Worm (Caenorhabditis elegans) whole organism, young adult: ENCODE data around the gene C44B11.4.

ENCODE experiments used
- D2030.7 ChIP-seq: fragments of 200-800 bp; sonication (Bioruptor generic); IDR thresholded peaks from 2 replicates; pipeline ENCODE4 v1.3.6; 2022; ENCODE audit warnings: missing genetic modification reagents, missing genetic modification characterization, missing compliant biosample characterization
- F33H1.4 ChIP-seq: fragments of 200-800 bp; sonication (Bioruptor generic); IDR thresholded peaks from 2 replicates; pipeline ENCODE4 v1.3.6; 2022; ENCODE audit warnings: missing genetic modification reagents, missing genetic modification characterization, missing compliant biosample characterization
- F57A8.1 ChIP-seq: fragments of 200-800 bp; sonication (Bioruptor generic); optimal IDR thresholded peaks from 2 replicates; lab custom pipeline; 2018; ENCODE audit warnings: mild to moderate bottlenecking, missing genetic modification characterization, moderate library complexity, missing compliant biosample characterization
- K12H6.12 ChIP-seq: fragments of 200-800 bp; sonication (Bioruptor generic); optimal IDR thresholded peaks from 2 replicates; lab custom pipeline; 2018; ENCODE audit warnings: mild to moderate bottlenecking, missing genetic modification characterization, missing compliant biosample characterization
- Y53F4B.3 ChIP-seq: fragments of 200-800 bp; sonication (Bioruptor generic); IDR thresholded peaks from 2 replicates; pipeline ENCODE4 v1.3.6; 2022; ENCODE audit warnings: missing genetic modification reagents, missing genetic modification characterization, missing compliant biosample characterization
- Y79H2A.3 ChIP-seq: fragments of 200-800 bp; sonication (Bioruptor generic); conservative IDR thresholded peaks from 2 replicates; pipeline ENCODE4 v1.3.6; 2022; ENCODE audit warnings: missing genetic modification reagents, missing genetic modification characterization, missing compliant biosample characterization
- ama-1 ChIP-seq, 3 experiments: fragments of 150-350 bp in 1 of 3; sonication (generic microtip) in 2 of 3; optimal IDR thresholded peaks; 2 replicates each; lab custom pipeline; 2014 to 2018; ENCODE audit warnings: missing biosample characterization in 2 of 3, missing genetic modification characterization in 2 of 3, missing genetic modification reagents in 2 of 3
- athp-1 ChIP-seq: sonication (generic microtip); optimal IDR thresholded peaks from 2 replicates; lab custom pipeline; 2017; ENCODE audit warnings: mild to moderate bottlenecking, missing genetic modification characterization, missing compliant biosample characterization
- attf-3 ChIP-seq: fragments of 200-800 bp; sonication (Bioruptor generic); conservative IDR thresholded peaks from 2 replicates; pipeline ENCODE4 v1.3.6; 2022; ENCODE audit warnings: missing genetic modification reagents, missing genetic modification characterization, missing compliant biosample characterization
- attf-5 ChIP-seq: fragments of 200-800 bp; sonication (Bioruptor generic); optimal IDR thresholded peaks from 2 replicates; lab custom pipeline; 2018; ENCODE audit warnings: mild to moderate bottlenecking, missing genetic modification characterization, missing compliant biosample characterization
- attf-6 ChIP-seq: fragments of 200-800 bp; sonication (Bioruptor generic); IDR thresholded peaks from 2 replicates; pipeline ENCODE4 v1.3.6; 2022; ENCODE audit warnings: missing genetic modification reagents, missing genetic modification characterization, missing compliant biosample characterization
- cebp-1 ChIP-seq, 2 experiments: fragments of 200-800 bp in 1 of 2; sonication (Bioruptor generic) in 1 of 2; sonication (generic microtip) in 1 of 2; IDR thresholded peaks in 1 of 2; optimal IDR thresholded peaks in 1 of 2; 2 replicates each; pipeline versions ENCODE4 v1.3.6 to Lab custom; 2017 to 2022; ENCODE audit warnings: missing compliant biosample characterization in 2 of 2, missing genetic modification characterization in 2 of 2, mild to moderate bottlenecking in 1 of 2, missing genetic modification reagents in 1 of 2, moderate library complexity in 1 of 2
- cebp-2 ChIP-seq: fragments of 200-800 bp; sonication (Bioruptor generic); IDR thresholded peaks from 2 replicates; pipeline ENCODE4 v1.3.6; 2022; ENCODE audit warnings: missing genetic modification characterization, missing compliant biosample characterization
- ceh-100 ChIP-seq: fragments of 200-800 bp; sonication (Bioruptor generic); IDR thresholded peaks from 2 replicates; pipeline ENCODE4 v1.3.6; 2022; ENCODE audit warnings: missing genetic modification reagents, missing genetic modification characterization, missing compliant biosample characterization
- ceh-91 ChIP-seq: fragments of 200-800 bp; sonication (Bioruptor generic); IDR thresholded peaks from 2 replicates; pipeline ENCODE4 v1.3.6; 2022; ENCODE audit warnings: missing genetic modification reagents, missing genetic modification characterization, missing compliant biosample characterization
- chd-7 ChIP-seq: sonication (generic microtip); optimal IDR thresholded peaks from 2 replicates; lab custom pipeline; 2016; ENCODE audit warnings: mild to moderate bottlenecking, missing genetic modification characterization, moderate library complexity, missing compliant biosample characterization
- die-1 ChIP-seq: sonication (generic microtip); optimal IDR thresholded peaks from 2 replicates; lab custom pipeline; 2016; ENCODE audit warnings: missing genotype, mild to moderate bottlenecking, missing genetic modification characterization, missing compliant biosample characterization
- dox-1 ChIP-seq: fragments of 200-800 bp; sonication (Bioruptor generic); IDR thresholded peaks from 2 replicates; pipeline ENCODE4 v1.3.6; 2022; ENCODE audit warnings: missing genetic modification reagents, missing genetic modification characterization, missing compliant biosample characterization
- dpl-1 ChIP-seq: fragments of 150-350 bp; optimal IDR thresholded peaks from 2 replicates; lab custom pipeline; 2014; ENCODE audit warnings: missing biosample characterization, missing genetic modification reagents, missing genetic modification characterization
- ekl-4 ChIP-seq: fragments of 200-800 bp; sonication (Bioruptor generic); IDR thresholded peaks from 2 replicates; pipeline ENCODE4 v1.3.6; 2022; ENCODE audit warnings: missing genetic modification reagents, missing genetic modification characterization, missing compliant biosample characterization
- hmg-1.2 ChIP-seq: fragments of 200-800 bp; sonication (Bioruptor generic); IDR thresholded peaks from 2 replicates; pipeline ENCODE4 v1.3.6; 2022; ENCODE audit warnings: missing genetic modification reagents, missing genetic modification characterization, missing compliant biosample characterization
- hsf-1 ChIP-seq: fragments of 200-800 bp; sonication (Bioruptor generic); IDR thresholded peaks from 2 replicates; pipeline ENCODE4 v1.3.6; 2022; ENCODE audit warnings: missing genetic modification reagents, missing genetic modification characterization, missing compliant biosample characterization
- let-607 ChIP-seq, 2 experiments: fragments of 200-800 bp in 1 of 2; sonication (Bioruptor generic) in 1 of 2; sonication (generic microtip) in 1 of 2; optimal IDR thresholded peaks; 2 replicates each; lab custom pipeline; 2016 to 2018; ENCODE audit warnings: mild to moderate bottlenecking in 2 of 2, missing compliant biosample characterization in 2 of 2, missing genetic modification characterization in 2 of 2, moderate library complexity in 2 of 2, missing genotype in 1 of 2
- lir-1 ChIP-seq: fragments of 200-800 bp; sonication (Bioruptor generic); conservative IDR thresholded peaks from 2 replicates; pipeline ENCODE4 v1.3.6; 2022; ENCODE audit warnings: missing genetic modification reagents, missing genetic modification characterization, missing compliant biosample characterization
- lsl-1 ChIP-seq: fragments of 200-800 bp; sonication (Bioruptor generic); optimal IDR thresholded peaks from 2 replicates; lab custom pipeline; 2018; ENCODE audit warnings: mild to moderate bottlenecking, missing genetic modification characterization, moderate library complexity, missing compliant biosample characterization
- lsy-27 ChIP-seq: sonication (generic microtip); optimal IDR thresholded peaks from 2 replicates; lab custom pipeline; 2017; ENCODE audit warnings: missing genetic modification characterization, mild to moderate bottlenecking, missing compliant biosample characterization, antibody characterized with exemption, missing genotype, borderline replicate concordance; ENCODE audit not compliant: insufficient read depth
- madf-6 ChIP-seq: fragments of 200-800 bp; sonication (Bioruptor generic); IDR thresholded peaks from 2 replicates; pipeline ENCODE4 v1.3.6; 2022; ENCODE audit warnings: missing genetic modification reagents, missing genetic modification characterization, missing compliant biosample characterization
- madf-8 ChIP-seq: fragments of 200-800 bp; sonication (Bioruptor generic); conservative IDR thresholded peaks from 2 replicates; pipeline ENCODE4 v1.3.6; 2022; ENCODE audit warnings: missing genetic modification reagents, missing genetic modification characterization, missing compliant biosample characterization
- nhr-27 ChIP-seq: fragments of 200-800 bp; sonication (Bioruptor generic); optimal IDR thresholded peaks from 2 replicates; lab custom pipeline; 2018; ENCODE audit warnings: mild to moderate bottlenecking, missing genetic modification characterization, moderate library complexity, missing compliant biosample characterization
- nhr-80 ChIP-seq: sonication (generic microtip); optimal IDR thresholded peaks from 2 replicates; lab custom pipeline; 2016; ENCODE audit warnings: missing genetic modification characterization, missing compliant biosample characterization
- rpc-1 ChIP-seq, 2 experiments: fragments of 150-350 bp in 1 of 2; sonication (generic microtip) in 1 of 2; optimal IDR thresholded peaks; 2 replicates each; lab custom pipeline; 2014 to 2018; ENCODE audit warnings: missing biosample characterization in 1 of 2, missing genetic modification characterization in 1 of 2, missing genetic modification reagents in 1 of 2, missing genotype in 1 of 2
- snpc-1.1 ChIP-seq: sonication (generic microtip); optimal IDR thresholded peaks from 2 replicates; lab custom pipeline; 2017; ENCODE audit warnings: missing genetic modification characterization, mild to moderate bottlenecking, missing compliant biosample characterization, antibody characterized with exemption, moderate library complexity, missing genotype, missing genetic modification reagents; ENCODE audit not compliant: insufficient read depth
- snpc-3.4 ChIP-seq: sonication (generic microtip); optimal IDR thresholded peaks from 2 replicates; lab custom pipeline; 2017; ENCODE audit warnings: missing genetic modification characterization, mild to moderate bottlenecking, missing compliant biosample characterization, antibody characterized with exemption, moderate library complexity, missing genotype, missing genetic modification reagents
- snpc-4 ChIP-seq, 5 experiments: fragments of 150-350 bp in 1 of 5; sonication (generic microtip) in 4 of 5; optimal IDR thresholded peaks; 2 replicates each; lab custom pipeline; 2014 to 2018; ENCODE audit warnings: missing genetic modification characterization in 5 of 5, missing biosample characterization in 3 of 5, antibody characterized with exemption in 2 of 5, mild to moderate bottlenecking in 2 of 5, missing compliant biosample characterization in 2 of 5, missing genotype in 2 of 5, moderate library complexity in 2 of 5, missing genetic modification reagents in 1 of 5
- sptf-2 ChIP-seq: fragments of 200-800 bp; sonication (Bioruptor generic); optimal IDR thresholded peaks from 2 replicates; lab custom pipeline; 2018; ENCODE audit warnings: mild to moderate bottlenecking, missing genetic modification characterization, missing compliant biosample characterization
- xnd-1 ChIP-seq: sonication (generic microtip); optimal IDR thresholded peaks from 2 replicates; lab custom pipeline; 2016; ENCODE audit warnings: missing genotype, missing genetic modification reagents, missing genetic modification characterization, missing compliant biosample characterization
- ztf-26 ChIP-seq: sonication (generic microtip); optimal IDR thresholded peaks from 2 replicates; lab custom pipeline; 2017; ENCODE audit warnings: missing genetic modification characterization, missing compliant biosample characterization
- ztf-3 ChIP-seq: fragments of 200-800 bp; sonication (Bioruptor generic); optimal IDR thresholded peaks from 2 replicates; lab custom pipeline; 2018; ENCODE audit warnings: mild to moderate bottlenecking, missing genetic modification characterization, missing compliant biosample characterization
- ztf-6 ChIP-seq: fragments of 200-800 bp; sonication (Bioruptor generic); IDR thresholded peaks from 2 replicates; pipeline ENCODE4 v1.3.6; 2022; ENCODE audit warnings: missing genetic modification reagents, missing genetic modification characterization, missing compliant biosample characterization

The C44B11.4 gene

ce11 chrIII:3129036-3129435 lies 14.5 kb downstream of the C44B11.4 start, which contains the start of gene Y53G8B.1 (continued):
- TF ChIP-seq athp-1 (tag; lab: Kevin White, UChicago) (no peak), die-1 (tag; lab: Kevin White, UChicago) (no peak), ceh-100 (GFP tag; lab: Robert Waterston, UW) (no peak)

DNA sequence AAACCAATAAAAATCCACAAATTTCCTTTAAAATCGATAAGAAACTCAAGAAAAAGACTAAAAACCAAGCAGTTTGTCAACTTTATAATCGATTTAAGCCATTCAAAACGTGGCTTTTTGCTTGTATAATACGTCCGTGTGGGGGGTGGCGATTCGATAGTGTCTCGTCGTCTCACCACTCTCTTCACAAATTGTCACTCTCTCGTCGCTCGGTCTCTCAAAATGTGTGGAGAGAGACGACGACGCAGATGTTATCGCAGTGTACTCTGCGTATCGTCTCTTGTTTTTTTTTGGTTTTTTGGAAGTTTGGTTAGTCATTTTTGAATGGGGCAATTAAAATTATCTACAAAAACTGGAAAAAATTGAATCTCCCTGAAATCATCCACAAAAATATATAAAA lies 15.9 kb downstream of the C44B11.4 start:
- peak; percentile 27 for TF ChIP-seq attf-5
- peak; percentile 64 for TF ChIP-seq nhr-80 (tag; lab: Kevin White, UChicago)
- TF ChIP-seq let-607 (tag; optimal IDR thresholded peaks at IDR 0.05; lab: Kevin White, UChicago), result no peak
- no peak for TF ChIP-seq cebp-1 (GFP tag; IDR thresholded peaks at IDR 0.05; lab: Robert Waterston, UW)
- peak; percentile 25 for TF ChIP-seq cebp-1 (tag; optimal IDR thresholded peaks at IDR 0.05; lab: Kevin White, UChicago)
- no peak for TF ChIP-seq ama-1 (optimal IDR thresholded peaks at IDR 0.05; lab: Kevin White, UChicago)
- TF ChIP-seq ama-1 (GFP tag; optimal IDR thresholded peaks at IDR 0.05; lab: Kevin White, UChicago), result no peak
- no peak for TF ChIP-seq ztf-3 (GFP tag; lab: Kevin White, UChicago)
- no peak for TF ChIP-seq attf-6
- TF ChIP-seq F33H1.4 (GFP tag; lab: Robert Waterston, UW), result no peak
- TF ChIP-seq Y53F4B.3 (GFP tag; lab: Robert Waterston, UW), result no peak
- peak; percentile 75; the same call in 1 of the 2 replicates for TF ChIP-seq hmg-1.2 (GFP tag; lab: Robert Waterston, UW)

DNA sequence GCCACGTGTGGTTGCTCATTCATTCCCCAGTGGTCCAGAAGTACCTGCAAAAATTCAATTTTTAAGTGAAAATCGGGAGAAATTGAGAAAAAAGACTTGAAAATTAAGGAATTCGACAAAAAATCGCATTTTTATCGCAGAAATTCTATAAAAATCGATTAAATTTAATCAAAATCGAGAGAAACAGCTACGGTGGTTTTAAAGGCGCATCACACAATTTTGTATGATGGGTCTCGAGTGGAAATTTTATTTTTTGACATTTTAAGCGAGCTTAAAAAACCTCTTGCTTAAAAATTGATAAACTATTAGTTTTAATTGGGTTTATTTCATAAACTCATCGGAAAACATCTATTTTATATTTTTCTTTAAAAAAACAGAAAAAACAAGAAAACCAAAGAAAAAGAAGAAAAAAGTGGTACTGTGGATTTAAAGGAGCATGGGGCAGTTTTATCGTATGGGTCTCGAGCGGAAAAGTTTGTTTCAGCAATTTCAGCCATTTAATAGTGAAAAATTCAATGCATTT lies 16.4 kb downstream of the C44B11.4 start, which contains the start of gene nipa-1:
TSS of gene nipa-1 (minus strand) at position 51 of the 523 bp plus-strand sequence.
- TF ChIP-seq ceh-91 (GFP tag; lab: Robert Waterston, UW), result peak; percentile 6; the same call in 1 of the 2 replicates
- TF ChIP-seq F33H1.4 (GFP tag; lab: Robert Waterston, UW), result peak; percentile 90
- peak; percentile 20 for TF ChIP-seq dpl-1 (GFP tag; lab: Kevin White, UChicago)
- TF ChIP-seq rpc-1 (optimal IDR thresholded peaks at IDR 0.05; lab: Kevin White, UChicago), result no peak
- TF ChIP-seq rpc-1 (tag; optimal IDR thresholded peaks at IDR 0.05; lab: Kevin White, UChicago), result no peak
- TF ChIP-seq madf-6 (GFP tag; lab: Robert Waterston, UW), result peak; percentile 92
- TF ChIP-seq F57A8.1 (GFP tag; lab: Kevin White, UChicago), result no peak
- TF ChIP-seq xnd-1 (tag; lab: Kevin White, UChicago), result peak; percentile 95
- no peak for TF ChIP-seq dox-1 (GFP tag; lab: Robert Waterston, UW)
- TF ChIP-seq D2030.7, result peak; percentile 45
- TF ChIP-seq madf-8, result peak; percentile 74
- TF ChIP-seq lsl-1 (GFP tag; lab: Kevin White, UChicago), result peak; percentile 96

ce11 chrIII:3124209-3124786 lies 19.3 kb downstream of the C44B11.4 start:
- TF ChIP-seq madf-6 (GFP tag; lab: Robert Waterston, UW) (no peak), lsy-27 (tag; lab: Kevin White, UChicago) (no peak), snpc-3.4 (tag; lab: Kevin White, UChicago) (no peak), ceh-100 (GFP tag; lab: Robert Waterston, UW) (no peak), cebp-2 (no peak), ztf-6 (GFP tag; lab: Robert Waterston, UW) (no peak), chd-7 (tag; lab: Kevin White, UChicago) (no peak), nhr-27 (tag; lab: Kevin White, UChicago) (no peak), sptf-2 (GFP tag; lab: Kevin White, UChicago) (no peak), attf-6 (no peak), snpc-4 (GFP tag; optimal IDR thresholded peaks at IDR 0.05; lab: Kevin White, UChicago) (no peak), snpc-4 (tag; optimal IDR thresholded peaks at IDR 0.05; lab: Kevin White, UChicago) (no peak), hmg-1.2 (GFP tag; lab: Robert Waterston, UW) (no peak), hsf-1 (GFP tag; lab: Robert Waterston, UW) (no peak), K12H6.12 (tag; lab: Kevin White, UChicago) (no peak), Y79H2A.3 (GFP tag; lab: Robert Waterston, UW) (no peak), attf-3 (GFP tag; lab: Robert Waterston, UW) (no peak), ztf-26 (tag; lab: Kevin White, UChicago) (no peak), snpc-1.1 (no peak), lir-1 (GFP tag; lab: Robert Waterston, UW) (no peak), ekl-4 (GFP tag; lab: Robert Waterston, UW) (no peak)
